Worm (Caenorhabditis elegans) whole organism, mixed stage, embryonic: ENCODE measurements around the gene ZK418.13.

Source experiments
- mep-1 ChIP-seq: fragments of 150-350 bp; optimal IDR thresholded peaks from 2 replicates; lab custom pipeline; 2017; ENCODE audit warnings: missing biosample characterization, missing genetic modification reagents, missing genetic modification characterization, inconsistent platforms
- unc-39 ChIP-seq: fragments of 150-350 bp; optimal IDR thresholded peaks from 2 replicates; lab custom pipeline; 2014; ENCODE audit warnings: missing biosample characterization, missing genetic modification characterization

DNA sequence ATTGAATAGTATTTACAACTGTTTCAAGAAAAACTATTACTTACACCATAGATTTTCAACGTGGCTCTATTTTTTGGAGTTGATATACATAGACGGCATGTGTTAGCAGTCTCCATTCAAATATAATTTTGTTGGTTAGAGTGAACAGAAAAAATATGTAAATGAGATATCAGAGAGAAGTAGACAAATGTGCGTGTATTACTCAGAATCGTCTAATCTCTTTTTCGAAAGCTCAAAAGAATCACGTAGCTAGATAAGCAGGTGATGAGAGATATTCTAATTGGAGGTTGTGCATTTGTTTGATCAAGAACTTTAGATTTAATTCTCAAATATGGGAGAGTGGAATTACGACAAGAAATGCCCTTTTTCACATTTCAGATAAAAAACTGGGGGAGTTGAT lies 14.3 kb upstream of the ZK418.13 start, which contains the start of gene ZK418.10:
- TF ChIP-seq unc-39 (tag; lab: Kevin White, UChicago) (no peak), mep-1 (tag; lab: Kevin White, UChicago) (no peak)
